Fruit fly (Drosophila melanogaster) whole organism, adult: ENCODE measurements around the gene CG2247.

Experiments used
- CG12768 ChIP-seq: fragments of 200-800 bp; sonication (Bioruptor generic); optimal IDR thresholded peaks from 2 replicates; lab custom pipeline; 2017; ENCODE audit warnings: missing biosample characterization, missing genetic modification characterization, mild to moderate bottlenecking, moderate library complexity, missing genetic modification reagents
- CG14711 ChIP-seq: fragments of 200-800 bp; sonication (Bioruptor generic); optimal IDR thresholded peaks from 2 replicates; lab custom pipeline; 2018; ENCODE audit warnings: missing biosample characterization, mild to moderate bottlenecking, missing genetic modification characterization, moderate library complexity
- CG33017 ChIP-seq: fragments of 200-800 bp; sonication (Bioruptor generic); optimal IDR thresholded peaks from 2 replicates; lab custom pipeline; 2018; ENCODE audit warnings: missing biosample characterization, mild to moderate bottlenecking, missing genetic modification characterization, moderate library complexity
- CG7101 ChIP-seq: fragments of 200-800 bp; sonication (Bioruptor generic); optimal IDR thresholded peaks from 2 replicates; lab custom pipeline; 2018; ENCODE audit warnings: missing biosample characterization, mild to moderate bottlenecking, missing genetic modification characterization, moderate library complexity
- Clk ChIP-seq: fragments of 200-800 bp; sonication (Bioruptor generic); optimal IDR thresholded peaks from 2 replicates; lab custom pipeline; 2017; ENCODE audit warnings: missing biosample characterization, missing genetic modification characterization
- Crg-1 ChIP-seq: fragments of 200-800 bp; sonication (Bioruptor generic); optimal IDR thresholded peaks from 2 replicates; lab custom pipeline; 2016; ENCODE audit warnings: missing biosample characterization, missing genetic modification characterization
- Hr96 ChIP-seq: fragments of 200-800 bp; sonication (Bioruptor generic); optimal IDR thresholded peaks from 2 replicates; lab custom pipeline; 2016; ENCODE audit warnings: missing biosample characterization, missing genetic modification characterization
- bab1 ChIP-seq: fragments of 200-800 bp; sonication (Bioruptor generic); optimal IDR thresholded peaks from 3 replicates; lab custom pipeline; 2019; ENCODE audit warnings: missing biosample characterization, mild to moderate bottlenecking, missing genetic modification characterization, moderate library complexity
- cnc ChIP-seq, 2 experiments: fragments of >200 bp; optimal IDR thresholded peaks; 2 replicates each; lab custom pipeline; 2017
- kay ChIP-seq: fragments of 200-800 bp; sonication (Bioruptor generic); peaks from one replicate; lab custom pipeline; 2016; ENCODE audit warnings: missing biosample characterization, missing genetic modification characterization, borderline replicate concordance
- ovo ChIP-seq: fragments of 200-800 bp; sonication (Bioruptor generic); optimal IDR thresholded peaks from 2 replicates; lab custom pipeline; 2016; ENCODE audit warnings: missing biosample characterization, missing genetic modification characterization

- TF ChIP-seq Hr96 (GFP tag; lab: Kevin White, UChicago) (no peak), cnc (optimal IDR thresholded peaks at IDR 0.05; lab: Kevin White, UChicago) (no peak), Crg-1 (GFP tag; lab: Kevin White, UChicago) (no peak), bab1 (GFP tag; lab: Kevin White, UChicago) (no peak), Clk (GFP tag; lab: Kevin White, UChicago) (no peak), CG7101 (tag; lab: Kevin White, UChicago) (peak; percentile 46), ovo (GFP tag; lab: Kevin White, UChicago) (no peak), CG33017 (tag; lab: Kevin White, UChicago) (no peak), CG14711 (tag; lab: Kevin White, UChicago) (no peak), CG12768 (GFP tag; lab: Kevin White, UChicago) (no peak), kay (no peak)
These were observed 39.1 kb downstream of the CG2247 start, which contains the start of the genes Kmn1 and Reepl1 for dm6 chrX:11572270-11572914.
